Worm (Caenorhabditis elegans) whole organism, L4/young adult: Measurements from ENCODE around the gene Y53F4B.27.

Experiments used
- W03F9.2 ChIP-seq: fragments of 150-350 bp; optimal IDR thresholded peaks from 2 replicates; lab custom pipeline; 2014; ENCODE audit warnings: missing biosample characterization, missing genetic modification characterization
- him-1 ChIP-seq: sonication (generic microtip); optimal IDR thresholded peaks from 2 replicates; lab custom pipeline; 2016; ENCODE audit warnings: missing genotype, missing genetic modification reagents, missing genetic modification characterization, missing compliant biosample characterization

DNA sequence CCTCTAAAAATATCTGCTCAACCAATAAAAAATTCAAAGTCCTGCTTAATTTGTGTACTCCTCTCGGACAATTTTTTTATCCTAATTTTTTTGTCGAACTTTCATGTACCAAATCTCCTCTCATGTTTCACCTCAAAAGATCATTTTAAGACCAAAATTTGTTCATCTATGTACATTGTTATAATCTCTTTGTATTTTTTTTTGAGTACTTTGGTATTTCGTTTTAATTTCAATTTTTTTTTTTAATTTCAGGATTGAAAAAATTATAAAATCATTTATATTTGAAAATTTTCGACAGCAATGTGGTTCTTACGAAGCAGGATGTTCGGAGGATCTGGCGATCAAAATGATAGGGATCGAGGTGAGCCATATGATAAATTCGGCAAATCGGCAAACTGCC, 50.7 kb downstream of the Y53F4B.27 start, which contains the start of gene spsb-1:
- TF ChIP-seq him-1 (tag; lab: Kevin White, UChicago) = no peak
- no peak for TF ChIP-seq W03F9.2
